Fruit fly (Drosophila melanogaster) ovary, adult (tissue): ENCODE results near the gene Pstk.

ENCODE experiments used
- CG17801 ChIP-seq: fragments of 200-800 bp; optimal IDR thresholded peaks from 2 replicates; lab custom pipeline; 2019; ENCODE audit warnings: missing biosample characterization, mild to moderate bottlenecking, missing genetic modification characterization, moderate library complexity; ENCODE audit not compliant: partially characterized antibody

The Pstk gene

DNA sequence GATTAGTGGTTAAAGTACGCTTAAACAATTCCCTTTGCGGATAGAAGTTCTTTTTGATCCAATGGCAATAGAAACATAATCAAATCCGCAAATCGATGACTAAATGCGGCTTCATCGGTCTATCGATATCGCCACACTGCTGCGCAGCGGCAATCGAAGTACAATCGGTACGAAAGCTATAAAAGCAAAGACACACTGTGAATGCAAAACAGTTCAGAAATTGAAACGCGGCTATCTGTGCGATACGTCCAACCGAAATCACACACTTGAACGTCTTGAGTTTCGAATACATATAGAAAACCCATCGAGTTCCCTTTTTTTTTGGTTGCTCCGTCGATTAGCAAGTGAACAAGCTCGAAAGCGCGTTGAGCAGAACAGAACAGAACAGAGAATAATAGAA lies 13.3 kb downstream of the Pstk start, which contains the start of gene CG14207:
Gene CG14207 (plus strand): TSS at position 203 of the 400 bp plus-strand sequence.
- no peak for TF ChIP-seq CG17801 (GFP tag; lab: Kevin White, UChicago)

DNA sequence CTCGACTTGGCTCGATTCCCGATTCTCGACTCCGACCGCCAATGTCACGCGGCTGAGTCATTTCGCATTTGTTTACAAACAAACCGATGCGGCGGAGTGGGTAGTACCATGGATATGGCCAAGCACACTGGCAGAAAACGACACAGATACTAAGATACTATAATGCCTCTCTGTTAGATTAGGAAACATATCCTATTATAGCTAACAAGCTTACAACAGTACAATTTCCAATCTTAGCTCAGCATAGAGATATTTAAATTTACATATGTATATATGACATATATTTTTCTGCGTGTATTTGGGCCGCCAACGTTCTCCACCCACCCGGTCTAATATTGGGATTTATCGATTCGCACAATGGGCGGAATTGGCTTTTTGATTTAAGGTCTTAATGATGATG lies 14.4 kb downstream of the Pstk start:
- no peak for TF ChIP-seq CG17801 (GFP tag; lab: Kevin White, UChicago)

DNA sequence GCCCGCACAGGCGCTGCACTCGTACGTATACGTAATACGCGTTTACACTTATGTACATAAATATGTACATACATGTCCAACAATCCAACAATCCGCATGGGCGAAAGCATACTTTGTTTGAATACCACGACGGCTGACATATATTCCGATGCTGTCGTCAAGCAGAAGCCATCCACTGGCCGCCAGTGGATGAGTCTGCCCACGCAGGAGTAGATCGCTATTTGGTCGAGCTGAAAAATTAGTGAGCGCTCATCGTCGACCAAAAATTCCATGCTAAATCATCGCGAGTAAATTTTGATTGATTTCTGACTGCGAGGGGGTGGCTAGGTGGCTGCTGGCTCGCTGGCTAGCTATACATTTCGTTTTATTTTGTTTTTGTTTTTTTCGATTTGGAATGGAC lies 15.9 kb downstream of the Pstk start:
- TF ChIP-seq CG17801 (GFP tag; lab: Kevin White, UChicago): no peak

DNA sequence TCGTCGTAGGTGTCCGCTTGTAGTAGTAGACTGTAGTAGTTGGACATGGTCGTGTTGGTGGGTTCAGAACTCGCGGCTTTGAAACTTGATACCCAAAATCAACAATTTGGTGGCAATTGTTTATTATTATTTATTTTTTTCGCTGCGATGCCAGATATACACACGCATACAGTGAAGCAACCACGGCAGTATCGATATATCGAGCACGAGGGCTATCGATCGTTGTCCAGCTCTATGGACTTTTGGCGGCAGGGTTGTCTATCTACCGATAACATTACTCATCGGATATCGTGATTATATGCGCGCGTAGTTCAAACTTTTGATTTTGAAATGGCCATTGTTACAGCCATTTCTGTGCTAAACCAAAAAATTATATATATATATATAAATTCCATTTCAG lies 16.7 kb downstream of the Pstk start, which contains the start of gene CG14220:
Gene CG14220 (minus strand): TSS at position 208 of the 400 bp plus-strand sequence.
- peak; percentile 69 for TF ChIP-seq CG17801 (GFP tag; lab: Kevin White, UChicago)

DNA sequence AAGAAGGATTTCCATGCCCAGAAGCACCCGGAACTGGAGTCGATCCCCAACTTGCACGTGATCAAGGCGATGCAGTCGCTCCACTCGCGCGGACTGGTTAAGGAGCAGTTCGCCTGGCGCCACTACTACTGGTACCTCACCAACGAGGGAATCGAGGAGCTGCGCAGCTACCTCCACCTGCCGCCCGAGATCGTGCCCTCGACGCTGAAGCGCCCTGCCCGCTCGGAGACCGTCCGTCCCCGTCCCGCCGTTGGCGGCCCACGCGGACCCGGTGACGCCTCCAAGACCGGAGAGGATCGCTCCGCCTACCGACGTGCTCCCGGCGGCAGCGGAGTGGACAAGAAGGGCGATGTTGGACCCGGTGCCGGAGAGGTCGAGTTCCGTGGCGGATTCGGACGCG lies 19.8 kb downstream of the Pstk start:
- no peak for TF ChIP-seq CG17801 (GFP tag; lab: Kevin White, UChicago)

DNA sequence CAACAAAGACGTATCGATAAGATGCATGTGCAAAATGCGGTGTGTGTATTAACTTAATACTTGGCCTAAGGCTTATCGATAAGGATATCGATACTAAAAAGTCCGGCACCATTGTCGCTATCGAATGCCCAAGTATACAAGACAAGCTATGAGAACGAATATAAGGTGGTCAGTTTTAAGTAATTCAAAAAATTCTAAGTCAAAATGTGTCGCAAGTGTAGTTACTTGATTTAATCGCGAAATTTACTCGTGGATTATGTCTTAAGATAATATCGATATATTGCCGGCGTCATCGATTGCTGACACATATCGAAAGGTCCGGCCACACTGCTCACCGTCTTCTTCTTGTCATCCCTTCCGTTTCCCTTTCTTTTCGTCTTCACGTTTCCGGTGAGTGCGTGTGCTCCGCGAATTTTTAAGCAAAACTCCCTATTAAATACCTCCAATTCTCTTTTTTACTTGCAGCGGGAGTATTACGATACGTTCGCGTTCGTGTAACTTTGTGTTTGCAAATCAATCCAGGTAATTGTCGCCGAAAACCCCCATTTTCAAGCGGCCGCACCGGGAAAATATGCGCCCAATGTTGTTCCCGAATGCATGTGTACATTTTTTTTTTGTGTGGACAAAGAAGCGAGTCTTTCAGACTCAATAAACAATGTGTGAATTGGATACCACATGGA lies 20.5 kb downstream of the Pstk start, which contains the start of gene RpS10b:
Gene RpS10b (plus strand): TSS at position 348 of the 680 bp plus-strand sequence.
- TF ChIP-seq CG17801 (GFP tag; lab: Kevin White, UChicago): peak; percentile 91

DNA sequence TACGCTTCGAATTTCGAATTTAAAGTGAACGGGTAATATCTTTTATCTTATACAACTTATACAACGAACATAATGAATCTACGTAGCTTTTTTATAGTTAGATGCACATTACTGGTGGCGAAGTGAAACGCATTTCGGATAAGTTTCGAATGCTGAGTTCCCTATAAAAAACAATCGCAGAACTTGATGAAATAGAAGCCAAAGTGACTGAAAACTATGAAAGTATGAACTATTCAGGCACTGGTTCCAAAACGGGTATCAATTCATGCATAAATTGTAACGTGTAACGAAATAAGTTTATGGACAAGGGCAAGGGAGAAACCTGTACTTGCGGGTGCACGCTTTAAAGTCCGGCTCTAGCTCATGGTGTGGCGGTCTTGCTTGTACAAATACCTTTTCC lies 22.5 kb downstream of the Pstk start:
- TF ChIP-seq CG17801 (GFP tag; lab: Kevin White, UChicago): no peak

DNA sequence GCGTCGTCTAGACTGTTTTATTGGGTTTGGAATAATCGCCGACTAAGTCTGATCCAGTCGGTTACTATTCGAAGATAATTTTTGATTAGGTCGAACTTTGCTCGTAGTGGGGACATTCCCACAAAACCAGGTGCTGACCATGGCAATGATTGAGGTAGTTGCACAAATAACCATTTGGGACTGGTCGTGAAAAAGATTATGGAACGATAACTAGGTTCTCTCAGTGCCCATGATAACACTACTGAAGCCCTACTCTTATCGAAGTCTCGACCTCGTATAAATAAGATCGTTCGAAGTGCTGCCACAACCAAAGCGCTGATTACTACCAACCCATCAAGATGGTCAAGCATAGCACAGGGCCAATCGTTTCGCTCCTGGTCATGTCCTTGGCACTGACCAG lies 26.0 kb downstream of the Pstk start, which contains the start of gene CG14205:
Gene CG14205 (plus strand): TSS at position 301 of the 400 bp plus-strand sequence.
- TF ChIP-seq CG17801 (GFP tag; lab: Kevin White, UChicago): no peak

DNA sequence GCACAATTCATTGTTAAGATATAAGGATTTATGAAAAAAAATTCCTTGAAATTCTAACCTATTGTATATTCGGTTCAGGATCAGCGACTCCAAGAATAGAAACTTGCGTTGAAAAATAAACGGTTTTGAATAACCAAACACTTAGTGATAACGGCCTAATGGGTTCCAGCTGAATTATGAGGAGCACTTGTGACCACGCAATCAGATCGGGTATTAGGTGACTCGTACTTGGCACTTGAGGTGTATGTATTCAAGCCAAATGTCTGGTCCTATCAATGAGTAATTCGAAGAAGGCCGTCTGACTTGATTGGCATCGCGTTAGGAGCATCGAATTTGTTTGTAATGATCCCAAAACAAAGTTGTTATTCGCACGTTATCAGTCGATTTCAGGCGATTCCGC lies 27.8 kb downstream of the Pstk start:
- no peak for TF ChIP-seq CG17801 (GFP tag; lab: Kevin White, UChicago)

DNA sequence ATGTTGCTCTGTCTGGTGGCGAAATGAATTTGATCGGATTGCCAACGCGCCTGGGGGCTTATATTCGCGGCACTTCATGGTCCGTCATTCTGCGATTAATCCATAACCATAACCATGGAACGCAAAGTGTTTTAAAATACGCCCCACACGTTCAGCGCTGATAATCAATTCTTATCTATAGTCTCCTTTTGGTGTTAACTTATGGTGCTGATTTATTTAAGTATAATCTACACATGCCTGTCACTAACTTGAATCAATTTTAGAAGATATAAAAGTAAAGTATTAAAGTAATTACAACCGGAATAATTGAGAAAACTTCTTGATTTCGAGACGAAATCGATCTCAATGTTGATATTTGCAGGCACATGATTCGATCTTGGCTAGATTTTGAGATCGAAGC lies 28.3 kb downstream of the Pstk start, which contains the start of gene CG14219:
Gene CG14219 (minus strand): TSS at position 101 of the 400 bp plus-strand sequence.
- TF ChIP-seq CG17801 (GFP tag; lab: Kevin White, UChicago): no peak

DNA sequence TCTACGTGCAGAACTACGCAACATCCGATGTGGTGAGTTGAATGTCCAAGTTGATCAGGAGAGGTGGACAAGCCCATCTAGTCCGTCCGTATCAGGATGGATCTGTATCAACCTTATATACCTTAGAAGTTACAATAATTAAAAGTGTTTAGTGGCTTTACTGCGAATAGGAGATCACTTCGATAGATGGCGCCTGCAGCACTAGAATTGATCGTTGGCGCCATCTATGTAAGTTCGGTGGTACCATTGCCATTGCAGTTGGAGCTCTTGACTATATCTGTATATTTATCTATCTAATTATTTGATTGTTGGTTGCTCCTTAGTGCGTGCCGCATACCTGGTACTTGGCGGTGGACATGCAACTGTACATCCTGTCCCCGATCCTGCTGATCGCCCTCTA lies 33.2 kb downstream of the Pstk start:
- TF ChIP-seq CG17801 (GFP tag; lab: Kevin White, UChicago): no peak

DNA sequence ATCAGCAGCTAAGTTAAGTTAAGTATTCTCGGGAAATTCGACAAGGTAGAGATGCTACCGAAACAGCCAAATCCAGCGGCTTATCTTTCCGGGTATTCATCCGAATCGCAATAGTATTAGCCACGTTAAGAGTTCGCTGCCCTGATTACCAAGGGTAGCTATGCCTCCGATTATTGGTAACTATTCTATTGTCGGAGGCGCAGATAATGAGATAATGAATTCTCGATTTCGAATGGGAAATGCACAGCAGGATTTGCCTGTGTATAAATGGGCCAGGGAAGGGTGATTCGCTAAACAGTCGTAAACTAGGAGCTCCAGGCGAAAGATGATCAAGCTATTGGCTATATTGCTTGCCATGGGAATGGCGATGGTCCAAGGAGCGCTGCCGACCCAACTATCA lies 35.0 kb downstream of the Pstk start, which contains the start of gene CG14204:
Gene CG14204 (plus strand): TSS at position 301 of the 400 bp plus-strand sequence.
- TF ChIP-seq CG17801 (GFP tag; lab: Kevin White, UChicago): no peak

DNA sequence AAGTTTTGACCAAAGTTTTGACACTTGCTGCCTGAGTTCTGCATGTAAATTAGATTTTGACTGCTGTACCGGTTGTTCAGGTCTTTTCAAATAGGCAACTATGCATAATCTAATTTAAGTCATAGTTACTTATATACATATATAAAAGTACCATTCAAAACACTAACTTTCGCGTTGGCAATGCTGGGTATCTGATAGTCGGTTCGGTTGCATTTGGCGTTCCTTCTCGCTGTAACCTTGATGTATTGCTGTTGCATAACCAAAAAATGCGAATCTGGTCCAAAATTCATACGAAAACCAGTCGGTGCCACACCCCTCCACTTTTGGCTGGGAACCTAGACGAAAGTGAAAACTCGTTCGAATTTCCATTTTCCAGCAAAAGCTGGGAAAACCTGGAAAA lies 35.6 kb downstream of the Pstk start:
- TF ChIP-seq CG17801 (GFP tag; lab: Kevin White, UChicago): no peak

DNA sequence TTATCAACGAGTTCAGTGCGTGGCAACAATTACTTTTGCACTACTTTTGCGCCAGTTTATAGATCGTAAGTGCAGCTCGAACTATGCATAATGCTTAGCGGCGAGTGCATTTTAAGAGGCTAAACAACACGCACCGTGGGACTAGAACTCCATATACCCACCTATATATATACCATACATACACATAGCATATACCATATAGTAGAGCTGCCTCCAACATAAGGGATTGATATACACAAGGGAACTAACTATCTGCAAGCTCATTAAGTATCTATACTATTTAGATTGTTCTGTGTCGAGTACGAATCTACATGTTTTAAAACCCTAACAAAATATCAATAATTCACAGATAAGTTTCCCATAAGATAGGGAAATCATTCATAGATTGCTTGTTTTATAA lies 36.5 kb downstream of the Pstk start, which contains the start of gene CG14218:
Gene CG14218 (minus strand): TSS at position 101 of the 400 bp plus-strand sequence.
- TF ChIP-seq CG17801 (GFP tag; lab: Kevin White, UChicago): no peak

DNA sequence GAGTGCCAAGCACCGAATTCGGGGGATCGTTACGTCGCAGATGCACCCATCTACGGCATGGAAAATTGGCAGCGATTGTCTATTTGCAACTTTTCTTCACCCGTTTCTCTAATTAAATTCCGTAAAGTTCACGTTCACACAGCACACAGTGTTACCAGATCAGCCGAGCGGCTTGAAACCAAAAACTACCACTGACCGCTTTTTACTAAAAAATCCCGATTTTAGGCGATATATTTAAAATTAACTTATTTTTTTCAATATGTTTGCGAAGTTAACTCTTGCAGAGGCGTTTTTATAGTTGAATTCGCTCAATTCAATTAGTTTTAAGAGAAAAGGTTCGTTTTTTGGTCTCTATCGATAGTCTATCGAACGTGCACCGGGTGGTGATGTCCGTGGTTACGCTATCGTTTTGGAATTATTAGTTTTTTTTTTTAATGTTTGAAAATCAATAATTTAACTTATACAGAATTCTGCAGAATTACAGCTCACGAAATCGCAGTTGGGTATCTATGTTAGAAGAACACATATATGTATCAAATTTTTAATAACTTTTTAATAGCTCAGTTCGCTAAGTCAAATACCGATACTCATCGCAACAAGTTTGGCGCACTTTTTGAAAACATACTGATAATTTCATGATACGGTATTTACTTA lies 38.6 kb downstream of the Pstk start, which contains the start of gene Tao:
Gene Tao (minus strand): TSS at position 153 of the 654 bp plus-strand sequence.
- no peak for TF ChIP-seq CG17801 (GFP tag; lab: Kevin White, UChicago)
